Worm (Caenorhabditis elegans) whole organism, L2 larva: Measurements from ENCODE around the gene rig-3.

ENCODE experiments used
- egl-27 ChIP-seq: sonication (generic microtip); optimal IDR thresholded peaks from 3 replicates; lab custom pipeline; 2017; ENCODE audit warnings: missing biosample characterization, missing genetic modification reagents, missing genetic modification characterization
- lsy-2 ChIP-seq, 2 experiments: fragments of 150-350 bp in 1 of 2; sonication (generic microtip) in 1 of 2; optimal IDR thresholded peaks; 2 replicates each; lab custom pipeline; 2014 to 2017; ENCODE audit warnings: missing biosample characterization in 2 of 2, missing genetic modification characterization in 2 of 2
- nhr-237 ChIP-seq: fragments of 150-350 bp; optimal IDR thresholded peaks from 2 replicates; lab custom pipeline; 2014; ENCODE audit warnings: missing biosample characterization, missing genetic modification characterization
- unc-62 ChIP-seq: fragments of 150-350 bp; optimal IDR thresholded peaks from 2 replicates; lab custom pipeline; 2014; ENCODE audit warnings: missing biosample characterization, missing genetic modification reagents, missing genetic modification characterization

- no peak for TF ChIP-seq nhr-237 (tag; lab: Kevin White, UChicago)
- no peak for TF ChIP-seq egl-27 (tag; lab: Kevin White, UChicago)
- TF ChIP-seq unc-62 (GFP tag; lab: Kevin White, UChicago) = no peak
- TF ChIP-seq lsy-2 (tag; optimal IDR thresholded peaks at IDR 0.05; lab: Kevin White, UChicago) = no peak
These were observed 8.9 kb upstream of the rig-3 start, which contains the start of gene C53B7.3 for ce11 chrX:6844394-6845072.
